Fruit fly (Drosophila melanogaster) whole organism, prepupa: Measurements from ENCODE around the gene Eip75B.

Source experiments
- Blimp-1 ChIP-seq: fragments of 200-800 bp; sonication (Bioruptor generic); optimal IDR thresholded peaks from 3 replicates; lab custom pipeline; 2017; ENCODE audit warnings: missing biosample characterization, missing genetic modification characterization, mild to moderate bottlenecking, moderate library complexity, missing genetic modification reagents
- CG10631 ChIP-seq: fragments of 200-800 bp; sonication (Bioruptor generic); optimal IDR thresholded peaks from 2 replicates; lab custom pipeline; 2016; ENCODE audit warnings: missing biosample characterization, missing genetic modification characterization
- CG10669 ChIP-seq: fragments of 200-800 bp; sonication (Bioruptor generic); optimal IDR thresholded peaks from 3 replicates; lab custom pipeline; 2018; ENCODE audit warnings: missing biosample characterization, mild to moderate bottlenecking, missing genetic modification characterization, moderate library complexity
- CG11294 ChIP-seq: fragments of 200-800 bp; sonication (Bioruptor generic); IDR thresholded peaks from 2 replicates; pipeline ENCODE4 v1.3.6; 2022; ENCODE audit warnings: missing biosample characterization, missing genetic modification characterization
- CG11762 ChIP-seq: fragments of 200-800 bp; sonication (Bioruptor generic); optimal IDR thresholded peaks from 3 replicates; lab custom pipeline; 2016; ENCODE audit warnings: missing biosample characterization, missing genetic modification characterization; ENCODE audit not compliant: insufficient read depth
- CG11902 ChIP-seq: fragments of 200-800 bp; sonication (Bioruptor generic); optimal IDR thresholded peaks from 3 replicates; lab custom pipeline; 2016; ENCODE audit warnings: missing biosample characterization, missing genetic modification characterization
- CG15336 ChIP-seq: fragments of 200-800 bp; sonication (Bioruptor generic); IDR thresholded peaks from 2 replicates; pipeline ENCODE4 v1.3.6; 2022; ENCODE audit warnings: missing biosample characterization, missing genetic modification characterization
- CG16779 ChIP-seq: fragments of 200-800 bp; sonication (Bioruptor generic); optimal IDR thresholded peaks from 3 replicates; lab custom pipeline; 2017; ENCODE audit warnings: missing biosample characterization, mild to moderate bottlenecking, missing genetic modification characterization
- CG3032 ChIP-seq: fragments of 200-800 bp; optimal IDR thresholded peaks from 2 replicates; lab custom pipeline; 2019; ENCODE audit warnings: missing biosample characterization, mild to moderate bottlenecking, missing genetic modification characterization, moderate library complexity
- CG31627 ChIP-seq: fragments of 200-800 bp; sonication (Bioruptor generic); optimal IDR thresholded peaks from 3 replicates; lab custom pipeline; 2016; ENCODE audit warnings: missing biosample characterization, missing genetic modification characterization
- CG32006 ChIP-seq: fragments of 200-800 bp; sonication (Bioruptor generic); optimal IDR thresholded peaks from 3 replicates; lab custom pipeline; 2017; ENCODE audit warnings: missing biosample characterization, mild to moderate bottlenecking, missing genetic modification characterization
- CG34406 ChIP-seq: fragments of 200-800 bp; sonication (Bioruptor generic); optimal IDR thresholded peaks from 3 replicates; lab custom pipeline; 2016; ENCODE audit warnings: missing biosample characterization, missing genetic modification characterization
- CG3919 ChIP-seq: fragments of 200-800 bp; sonication (Bioruptor generic); optimal IDR thresholded peaks from 3 replicates; lab custom pipeline; 2016; ENCODE audit warnings: missing biosample characterization, missing genetic modification characterization
- CG6163 ChIP-seq: fragments of 200-800 bp; sonication (Bioruptor generic); IDR thresholded peaks from 3 replicates; pipeline ENCODE4 v1.3.6; 2022; ENCODE audit warnings: missing biosample characterization, missing genetic modification characterization
- CG6792 ChIP-seq: fragments of 200-800 bp; sonication (Bioruptor generic); optimal IDR thresholded peaks from 3 replicates; lab custom pipeline; 2016; ENCODE audit warnings: missing biosample characterization, missing genetic modification characterization
- CG6808 ChIP-seq: fragments of 200-800 bp; sonication (Bioruptor generic); optimal IDR thresholded peaks from 3 replicates; lab custom pipeline; 2017; ENCODE audit warnings: missing biosample characterization, missing genetic modification characterization, mild to moderate bottlenecking, moderate library complexity, missing genetic modification reagents
- CG8119 ChIP-seq: fragments of 200-800 bp; sonication (Bioruptor generic); IDR thresholded peaks from 3 replicates; pipeline ENCODE4 v1.3.6; 2022; ENCODE audit warnings: missing biosample characterization, missing genetic modification characterization
- CG8319 ChIP-seq: fragments of 200-800 bp; sonication (Bioruptor generic); optimal IDR thresholded peaks from 3 replicates; lab custom pipeline; 2016; ENCODE audit warnings: missing biosample characterization, missing genetic modification characterization
- CG8632 ChIP-seq: fragments of 200-800 bp; sonication (Bioruptor generic); optimal IDR thresholded peaks from 3 replicates; lab custom pipeline; 2016; ENCODE audit warnings: missing biosample characterization, missing genetic modification characterization
- CG9139 ChIP-seq: fragments of 200-800 bp; sonication (Bioruptor generic); optimal IDR thresholded peaks from 3 replicates; lab custom pipeline; 2017; ENCODE audit warnings: missing biosample characterization, mild to moderate bottlenecking, missing genetic modification characterization
- Eip75B ChIP-seq: fragments of 200-800 bp; sonication (Bioruptor generic); optimal IDR thresholded peaks from 3 replicates; lab custom pipeline; 2016; ENCODE audit warnings: missing biosample characterization, missing genetic modification characterization
- Eip78C ChIP-seq: fragments of 200-800 bp; sonication (Bioruptor generic); peaks from one replicate; lab custom pipeline; 2016; ENCODE audit warnings: missing biosample characterization, missing genetic modification characterization
- Eip93F ChIP-seq: fragments of 200-800 bp; sonication (Bioruptor generic); optimal IDR thresholded peaks from 2 replicates; lab custom pipeline; 2016; ENCODE audit warnings: missing biosample characterization, mild to moderate bottlenecking, missing genetic modification characterization
- Ets21C ChIP-seq: fragments of 200-800 bp; sonication (Bioruptor generic); optimal IDR thresholded peaks from 3 replicates; lab custom pipeline; 2016; ENCODE audit warnings: missing biosample characterization, missing genetic modification characterization
- Ets96B ChIP-seq: fragments of 200-800 bp; optimal IDR thresholded peaks from 2 replicates; lab custom pipeline; 2019; ENCODE audit warnings: missing biosample characterization, mild to moderate bottlenecking, missing genetic modification characterization, moderate library complexity
- Hr38 ChIP-seq: sonication (Bioruptor generic); optimal IDR thresholded peaks from 2 replicates; lab custom pipeline; 2016; ENCODE audit warnings: missing biosample characterization, missing genetic modification characterization
- Hr39 ChIP-seq: fragments of 200-800 bp; sonication (Bioruptor generic); optimal IDR thresholded peaks from 2 replicates; lab custom pipeline; 2016; ENCODE audit warnings: missing biosample characterization, missing genetic modification characterization
- Hr4 ChIP-seq: fragments of 200-800 bp; sonication (Bioruptor generic); optimal IDR thresholded peaks from 3 replicates; lab custom pipeline; 2016; ENCODE audit warnings: missing biosample characterization, missing genetic modification characterization
- Lpt ChIP-seq: fragments of 200-800 bp; sonication (Bioruptor generic); optimal IDR thresholded peaks from 3 replicates; lab custom pipeline; 2016; ENCODE audit warnings: missing biosample characterization, missing genetic modification characterization
- Met ChIP-seq: fragments of 200-800 bp; sonication (Bioruptor generic); optimal IDR thresholded peaks from 3 replicates; lab custom pipeline; 2016; ENCODE audit warnings: missing biosample characterization, missing genetic modification characterization
- OdsH ChIP-seq: fragments of 200-800 bp; sonication (Bioruptor generic); optimal IDR thresholded peaks from 3 replicates; lab custom pipeline; 2016; ENCODE audit warnings: missing biosample characterization, missing genetic modification characterization
- Smox ChIP-seq: fragments of 200-800 bp; sonication (Bioruptor generic); optimal IDR thresholded peaks from 3 replicates; lab custom pipeline; 2016; ENCODE audit warnings: missing biosample characterization, missing genetic modification characterization
- Sox14 ChIP-seq: fragments of 200-800 bp; sonication (Bioruptor generic); optimal IDR thresholded peaks from 3 replicates; lab custom pipeline; 2016; ENCODE audit warnings: missing biosample characterization, missing genetic modification characterization
- acj6 ChIP-seq: fragments of 200-800 bp; sonication (Bioruptor generic); optimal IDR thresholded peaks from 3 replicates; lab custom pipeline; 2016; ENCODE audit warnings: missing biosample characterization, missing genetic modification characterization
- cyc ChIP-seq: fragments of 200-800 bp; sonication (Bioruptor generic); optimal IDR thresholded peaks from 3 replicates; lab custom pipeline; 2016; ENCODE audit warnings: missing biosample characterization, missing genetic modification characterization
- dac ChIP-seq: fragments of 200-800 bp; sonication (Bioruptor generic); optimal IDR thresholded peaks from 2 replicates; lab custom pipeline; 2017; ENCODE audit warnings: missing biosample characterization, mild to moderate bottlenecking, missing genetic modification characterization
- dsx ChIP-seq: fragments of 200-800 bp; optimal IDR thresholded peaks from 3 replicates; lab custom pipeline; 2019; ENCODE audit warnings: missing biosample characterization, mild to moderate bottlenecking, missing genetic modification characterization, moderate library complexity; ENCODE audit not compliant: poor library complexity, severe bottlenecking
- eg ChIP-seq: fragments of 200-800 bp; sonication (Bioruptor generic); IDR thresholded peaks from 3 replicates; pipeline ENCODE4 v1.3.6; 2022; ENCODE audit warnings: missing biosample characterization, missing genetic modification characterization
- esn ChIP-seq: fragments of 200-800 bp; sonication (Bioruptor generic); optimal IDR thresholded peaks from 2 replicates; lab custom pipeline; 2016; ENCODE audit warnings: missing biosample characterization, mild to moderate bottlenecking, missing genetic modification characterization, moderate library complexity
- fd59A ChIP-seq: fragments of 200-800 bp; sonication (Bioruptor generic); optimal IDR thresholded peaks from 2 replicates; lab custom pipeline; 2017; ENCODE audit warnings: missing biosample characterization, mild to moderate bottlenecking, missing genetic modification characterization, missing genetic modification reagents
- fd85E ChIP-seq: fragments of 200-800 bp; sonication (Bioruptor generic); optimal IDR thresholded peaks from 3 replicates; lab custom pipeline; 2016; ENCODE audit warnings: missing biosample characterization, missing genetic modification characterization
- fkh ChIP-seq: fragments of 200-800 bp; sonication (Bioruptor generic); optimal IDR thresholded peaks from 3 replicates; lab custom pipeline; 2017; ENCODE audit warnings: missing biosample characterization, mild to moderate bottlenecking, missing genetic modification characterization, moderate library complexity
- lz ChIP-seq: fragments of 200-800 bp; sonication (Bioruptor generic); optimal IDR thresholded peaks from 3 replicates; lab custom pipeline; 2016; ENCODE audit warnings: missing biosample characterization, missing genetic modification characterization
- net ChIP-seq: fragments of 200-800 bp; sonication (Bioruptor generic); optimal IDR thresholded peaks from 3 replicates; lab custom pipeline; 2016; ENCODE audit warnings: missing biosample characterization, missing genetic modification characterization
- pdm3 ChIP-seq: fragments of 200-800 bp; sonication (Bioruptor generic); optimal IDR thresholded peaks from 3 replicates; lab custom pipeline; 2016; ENCODE audit warnings: missing biosample characterization, missing genetic modification characterization
- salr ChIP-seq, 2 experiments: fragments of 200-800 bp; sonication (Bioruptor generic); optimal IDR thresholded peaks; 3 replicates each; lab custom pipeline; 2016 to 2018; ENCODE audit warnings: missing biosample characterization in 2 of 2, missing genetic modification characterization in 2 of 2, mild to moderate bottlenecking in 1 of 2
- spab ChIP-seq: fragments of 200-800 bp; sonication (Bioruptor generic); optimal IDR thresholded peaks from 2 replicates; lab custom pipeline; 2017; ENCODE audit warnings: missing biosample characterization, mild to moderate bottlenecking, missing genetic modification characterization, missing genetic modification reagents
- ss ChIP-seq, 2 experiments: fragments of 200-800 bp; sonication (Bioruptor generic); optimal IDR thresholded peaks; 2 replicates in 1 of 2; 3 replicates in 1 of 2; lab custom pipeline; 2017 to 2018; ENCODE audit warnings: mild to moderate bottlenecking in 2 of 2, missing biosample characterization in 2 of 2, missing genetic modification characterization in 2 of 2, moderate library complexity in 1 of 2
- svp ChIP-seq: fragments of 200-800 bp; sonication (Bioruptor generic); peaks from one replicate; lab custom pipeline; 2016; ENCODE audit warnings: missing biosample characterization, missing genetic modification characterization
- topi ChIP-seq: fragments of 200-800 bp; sonication (Bioruptor generic); optimal IDR thresholded peaks from 3 replicates; lab custom pipeline; 2016; ENCODE audit warnings: missing biosample characterization, missing genetic modification characterization
- vri ChIP-seq: fragments of 200-800 bp; sonication (Bioruptor generic); optimal IDR thresholded peaks from 3 replicates; lab custom pipeline; 2016; ENCODE audit warnings: missing biosample characterization, mild to moderate bottlenecking, missing genetic modification characterization

Eip75B gene

dm6 chr3L:18062959-18063510 is 1.5 kb downstream of the Eip75B start:
- TF ChIP-seq topi, result peak; percentile 54
- TF ChIP-seq vri (GFP tag; lab: Kevin White, UChicago), result peak; percentile 66
- peak; percentile 73 for TF ChIP-seq Hr4 (GFP tag; lab: Kevin White, UChicago)
- peak; percentile 77 for TF ChIP-seq CG15336
- TF ChIP-seq esn (GFP tag; lab: Kevin White, UChicago), result peak; percentile 49
- TF ChIP-seq Ets21C (GFP tag; lab: Kevin White, UChicago), result no peak
- peak; percentile 57 for TF ChIP-seq Smox (GFP tag; lab: Kevin White, UChicago)
- TF ChIP-seq CG3919 (GFP tag; lab: Kevin White, UChicago), result peak; percentile 71
- peak; percentile 98 for TF ChIP-seq svp
- peak; percentile 75 for TF ChIP-seq Eip75B
- peak; percentile 82 for TF ChIP-seq net
- TF ChIP-seq CG6792 (GFP tag; lab: Kevin White, UChicago), result peak; percentile 64
- peak; percentile 48 for TF ChIP-seq Met (GFP tag; lab: Kevin White, UChicago)
- peak; percentile 84 to 88 for TF ChIP-seq ss (GFP tag; optimal IDR thresholded peaks at IDR 0.05; lab: Kevin White, UChicago)
- peak; percentile 35 for TF ChIP-seq Blimp-1
- peak; percentile 82 for TF ChIP-seq eg (GFP tag; lab: Robert Waterston, UW)
- peak; percentile 76 for TF ChIP-seq Lpt (GFP tag; lab: Kevin White, UChicago)
- peak; percentile 44 for TF ChIP-seq cyc (GFP tag; lab: Kevin White, UChicago)
- TF ChIP-seq CG8632 (GFP tag; lab: Kevin White, UChicago), result peak; percentile 56
- peak; percentile 30 for TF ChIP-seq Hr39 (GFP tag; lab: Kevin White, UChicago)
- peak; percentile 79 for TF ChIP-seq CG10631
- peak; percentile 61 for TF ChIP-seq spab (GFP tag; lab: Kevin White, UChicago)
- peak; percentile 13 for TF ChIP-seq CG8319
- peak; percentile 56 to 88 for TF ChIP-seq salr (GFP tag; optimal IDR thresholded peaks at IDR 0.05; lab: Kevin White, UChicago)
- TF ChIP-seq CG6163 (GFP tag; lab: Robert Waterston, UW), result peak; percentile 77
- TF ChIP-seq CG8119 (GFP tag; lab: Robert Waterston, UW), result peak; percentile 84
- peak; percentile 75 for TF ChIP-seq Sox14 (GFP tag; lab: Kevin White, UChicago)
- TF ChIP-seq Eip78C (GFP tag; lab: Kevin White, UChicago), result peak; percentile 90
- peak; percentile 13 for TF ChIP-seq CG31627 (GFP tag; lab: Kevin White, UChicago)
- peak; percentile 85 for TF ChIP-seq dsx (GFP tag; lab: Kevin White, UChicago)
- TF ChIP-seq CG34406, result peak; percentile 65
- peak; percentile 49; the same call in 1 of the 2 replicates for TF ChIP-seq CG11294 (GFP tag; lab: Robert Waterston, UW)
- peak; percentile 51 for TF ChIP-seq fd85E (GFP tag; lab: Kevin White, UChicago)
- TF ChIP-seq Ets96B (tag; lab: Kevin White, UChicago), result peak; percentile 89
- peak; percentile 49 for TF ChIP-seq CG9139 (GFP tag; lab: Kevin White, UChicago)
- peak; percentile 71 for TF ChIP-seq pdm3
- TF ChIP-seq fd59A (GFP tag; lab: Kevin White, UChicago), result peak; percentile 72
- TF ChIP-seq CG11762 (GFP tag; lab: Kevin White, UChicago), result peak; percentile 35
- TF ChIP-seq lz (GFP tag; lab: Kevin White, UChicago), result no peak
- peak; percentile 73 for TF ChIP-seq CG10669
- TF ChIP-seq fkh (GFP tag; lab: Kevin White, UChicago), result peak; percentile 85
- TF ChIP-seq CG3032 (tag; lab: Kevin White, UChicago), result peak; percentile 82
- no peak for TF ChIP-seq CG11902 (GFP tag; lab: Kevin White, UChicago)
- TF ChIP-seq CG16779 (tag; lab: Kevin White, UChicago), result peak; percentile 57
- TF ChIP-seq CG32006, result peak; percentile 84
- TF ChIP-seq CG6808 (GFP tag; lab: Kevin White, UChicago), result peak; percentile 73
- TF ChIP-seq Eip93F (GFP tag; lab: Kevin White, UChicago), result no peak
- TF ChIP-seq OdsH (GFP tag; lab: Kevin White, UChicago), result peak; percentile 77
- TF ChIP-seq acj6 (GFP tag; lab: Kevin White, UChicago), result peak; percentile 56
- TF ChIP-seq Hr38, result no peak
- peak; percentile 48 for TF ChIP-seq dac (GFP tag; lab: Kevin White, UChicago)
